Fruit fly (Drosophila melanogaster): ENCODE data around the gene se.

The se gene

dm6 chr3L:8547104-8547523, 26.8 kb downstream of the se start (continued):
- TF ChIP-seq Met (GFP tag; optimal IDR thresholded peaks at IDR 0.05): peak; percentile 35
- no peak for TF ChIP-seq CG6854 (GFP tag; optimal IDR thresholded peaks at IDR 0.05)
- no peak for TF ChIP-seq CG1621 (tag; optimal IDR thresholded peaks at IDR 0.05)
- TF ChIP-seq CG6808 (GFP tag; optimal IDR thresholded peaks at IDR 0.05): peak; percentile 24
- peak; percentile 24 for TF ChIP-seq Ets96B (tag; optimal IDR thresholded peaks at IDR 0.05)
- no peak for TF ChIP-seq fd85E (GFP tag; optimal IDR thresholded peaks at IDR 0.05)
- no peak for TF ChIP-seq Sox102F (GFP tag; optimal IDR thresholded peaks at IDR 0.05)
- TF ChIP-seq vri (GFP tag; optimal IDR thresholded peaks at IDR 0.05): peak; percentile 12

- peak; percentile 23 for TF ChIP-seq CG16779 (tag; optimal IDR thresholded peaks at IDR 0.05)
- peak in 1 of 2 experiments; percentile 62 for TF ChIP-seq ss (GFP tag; optimal IDR thresholded peaks at IDR 0.05)
- peak; percentile 53 for TF ChIP-seq fd59A (GFP tag; optimal IDR thresholded peaks at IDR 0.05)
- TF ChIP-seq Eip93F (GFP tag; optimal IDR thresholded peaks at IDR 0.05): no peak
- 0 out of 2 replicates have a peak, but pooled peaks have one; percentile 37 for TF ChIP-seq CG11294 (GFP tag; IDR thresholded peaks at IDR 0.05)
- TF ChIP-seq CG7368 (GFP tag; optimal IDR thresholded peaks at IDR 0.05): peak; percentile 29
- peak; percentile 26 for TF ChIP-seq esn (GFP tag; optimal IDR thresholded peaks at IDR 0.05)
- TF ChIP-seq Hr4 (GFP tag; optimal IDR thresholded peaks at IDR 0.05): peak; percentile 53
- peak; percentile 55 for TF ChIP-seq pdm3 (GFP tag; optimal IDR thresholded peaks at IDR 0.05)
- peak; percentile 17 for TF ChIP-seq dac (GFP tag; optimal IDR thresholded peaks at IDR 0.05)
- no peak for TF ChIP-seq Hr39 (GFP tag; optimal IDR thresholded peaks at IDR 0.05)
- TF ChIP-seq fd85E (GFP tag; optimal IDR thresholded peaks at IDR 0.05): no peak
- TF ChIP-seq CG15336 (GFP tag; IDR thresholded peaks at IDR 0.05): peak; percentile 80
- peak; percentile 60 for TF ChIP-seq Eip75B (GFP tag; optimal IDR thresholded peaks at IDR 0.05)
- TF ChIP-seq spab (GFP tag; optimal IDR thresholded peaks at IDR 0.05): peak; percentile 35
- TF ChIP-seq Sox102F (GFP tag; optimal IDR thresholded peaks at IDR 0.05): no peak
- TF ChIP-seq CG32006 (GFP tag; optimal IDR thresholded peaks at IDR 0.05): peak; percentile 58
- TF ChIP-seq CG1621 (tag; optimal IDR thresholded peaks at IDR 0.05): peak; percentile 31
- TF ChIP-seq Lpt (GFP tag; optimal IDR thresholded peaks at IDR 0.05): no peak
- peak; percentile 40 for TF ChIP-seq achi (GFP tag; optimal IDR thresholded peaks at IDR 0.05)
- TF ChIP-seq Eip78C (GFP tag): peak; percentile 91
- TF ChIP-seq eg (GFP tag; IDR thresholded peaks at IDR 0.05): peak; percentile 66; the same call in 2 of the 3 replicates
- TF ChIP-seq vri (GFP tag; optimal IDR thresholded peaks at IDR 0.05): no peak
- peak; percentile 42 for TF ChIP-seq dsx (GFP tag; optimal IDR thresholded peaks at IDR 0.05; ENCODE audit: poor library complexity, severe bottlenecking)
- TF ChIP-seq CG31627 (GFP tag; optimal IDR thresholded peaks at IDR 0.05): no peak
- TF ChIP-seq CG3919 (GFP tag; optimal IDR thresholded peaks at IDR 0.05): peak; percentile 29
- no peak for TF ChIP-seq CG8632 (GFP tag; optimal IDR thresholded peaks at IDR 0.05)
- TF ChIP-seq Sox15 (GFP tag; optimal IDR thresholded peaks at IDR 0.05): no peak
- TF ChIP-seq CG9139 (GFP tag; optimal IDR thresholded peaks at IDR 0.05): no peak
- no peak for TF ChIP-seq topi (GFP tag; optimal IDR thresholded peaks at IDR 0.05)
- peak; percentile 61 for TF ChIP-seq CG3032 (tag; optimal IDR thresholded peaks at IDR 0.05)
- TF ChIP-seq CG6854 (GFP tag; optimal IDR thresholded peaks at IDR 0.05): no peak
- no peak for TF ChIP-seq CG11902 (GFP tag; optimal IDR thresholded peaks at IDR 0.05)
- no peak for TF ChIP-seq CG4318 (GFP tag; optimal IDR thresholded peaks at IDR 0.05)
- TF ChIP-seq CG10631 (GFP tag; optimal IDR thresholded peaks at IDR 0.05): peak; percentile 45
- no peak for TF ChIP-seq Ets21C (GFP tag; optimal IDR thresholded peaks at IDR 0.05)
- TF ChIP-seq cyc (GFP tag; optimal IDR thresholded peaks at IDR 0.05): no peak
- peak; percentile 33 for TF ChIP-seq CG10669 (GFP tag; optimal IDR thresholded peaks at IDR 0.05)
- TF ChIP-seq CG8319 (GFP tag; optimal IDR thresholded peaks at IDR 0.05): no peak
- no peak for TF ChIP-seq svp (GFP tag)
- TF ChIP-seq CG8119 (GFP tag; IDR thresholded peaks at IDR 0.05): peak; percentile 43; the same call in 1 of the 3 replicates
- TF ChIP-seq salr (GFP tag; optimal IDR thresholded peaks at IDR 0.05): peak; percentile 10 to 45
- TF ChIP-seq CG6792 (GFP tag; optimal IDR thresholded peaks at IDR 0.05): peak; percentile 22
- no peak for TF ChIP-seq lz (GFP tag; optimal IDR thresholded peaks at IDR 0.05)
- TF ChIP-seq acj6 (GFP tag; optimal IDR thresholded peaks at IDR 0.05): peak; percentile 48
These were observed 29.0 kb downstream of the se start for dm6 chr3L:8549183-8549890.

Data from whole organism, prepupa.